Fruit fly (Drosophila melanogaster) whole organism, embryonic: ENCODE measurements around the gene bsk.
A peak's percentile ranks its signal among the peaks of the same experiment; 100 is the strongest.

Experiments used
- Atf6 ChIP-seq: fragments of 200-800 bp; sonication (Bioruptor generic); IDR thresholded peaks from 2 replicates; pipeline ENCODE4 v1.3.6; 2022; ENCODE audit warnings: missing biosample characterization, missing genetic modification characterization
- CG10267 ChIP-seq: fragments of 200-800 bp; sonication (Bioruptor generic); optimal IDR thresholded peaks from 2 replicates; lab custom pipeline; 2018; ENCODE audit warnings: missing biosample characterization, mild to moderate bottlenecking, missing genetic modification characterization, moderate library complexity
- CG11560 ChIP-seq: fragments of 200-800 bp; sonication (Bioruptor generic); IDR thresholded peaks from 3 replicates; pipeline ENCODE4 v1.3.6; 2022; ENCODE audit warnings: missing biosample characterization, missing genetic modification characterization
- CG11695 ChIP-seq: fragments of 200-800 bp; sonication (Bioruptor generic); IDR thresholded peaks from 3 replicates; pipeline ENCODE4 v1.3.6; 2022; ENCODE audit warnings: missing biosample characterization, missing genetic modification characterization
- CG1233 ChIP-seq: fragments of 200-800 bp; sonication (Bioruptor generic); optimal IDR thresholded peaks from 4 replicates; lab custom pipeline; 2018; ENCODE audit warnings: missing biosample characterization, mild to moderate bottlenecking, missing genetic modification characterization
- CG12769 ChIP-seq: fragments of 200-800 bp; sonication (Bioruptor generic); optimal IDR thresholded peaks from 2 replicates; lab custom pipeline; 2019; ENCODE audit warnings: missing biosample characterization, mild to moderate bottlenecking, missing genetic modification characterization, moderate library complexity
- CG1602 ChIP-seq: fragments of 200-800 bp; sonication (Bioruptor generic); optimal IDR thresholded peaks from 3 replicates; lab custom pipeline; 2016; ENCODE audit warnings: missing biosample characterization, missing genetic modification characterization
- CG16779 ChIP-seq: fragments of 200-800 bp; sonication (Bioruptor generic); IDR thresholded peaks from 2 replicates; pipeline ENCODE4 v1.3.6; 2022; ENCODE audit warnings: missing biosample characterization, missing genetic modification characterization
- CG16813 ChIP-seq: fragments of 200-800 bp; sonication (Bioruptor generic); IDR thresholded peaks from 3 replicates; pipeline ENCODE4 v1.3.6; 2022; ENCODE audit warnings: missing biosample characterization, missing genetic modification characterization; ENCODE audit not compliant: partially characterized antibody
- CG17186 ChIP-seq: fragments of 200-800 bp; sonication (Bioruptor generic); optimal IDR thresholded peaks from 3 replicates; lab custom pipeline; 2017; ENCODE audit warnings: missing biosample characterization, missing genetic modification reagents, missing genetic modification characterization
- CG2712 ChIP-seq: fragments of 200-800 bp; optimal IDR thresholded peaks from 3 replicates; lab custom pipeline; 2019; ENCODE audit warnings: missing biosample characterization, mild to moderate bottlenecking, missing genetic modification characterization, moderate library complexity
- CG31388 ChIP-seq: fragments of 200-800 bp; sonication (Bioruptor generic); optimal IDR thresholded peaks from 2 replicates; lab custom pipeline; 2016; ENCODE audit warnings: missing biosample characterization, missing genetic modification characterization
- CG31441 ChIP-seq: fragments of 200-800 bp; sonication (Bioruptor generic); IDR thresholded peaks from 2 replicates; pipeline ENCODE4 v1.3.6; 2022; ENCODE audit warnings: missing biosample characterization, missing genetic modification characterization
- CG3995 ChIP-seq: fragments of 200-800 bp; sonication (Bioruptor generic); optimal IDR thresholded peaks from 3 replicates; lab custom pipeline; 2016; ENCODE audit warnings: missing biosample characterization, missing genetic modification characterization
- CG4282 ChIP-seq: fragments of 200-800 bp; sonication (Bioruptor generic); optimal IDR thresholded peaks from 2 replicates; lab custom pipeline; 2016; ENCODE audit warnings: missing biosample characterization, missing genetic modification characterization
- CG4328 ChIP-seq: fragments of 200-800 bp; sonication (Bioruptor generic); optimal IDR thresholded peaks from 3 replicates; lab custom pipeline; 2017; ENCODE audit warnings: missing biosample characterization, missing genetic modification reagents, missing genetic modification characterization
- CG6254 ChIP-seq: fragments of 200-800 bp; sonication (Bioruptor generic); optimal IDR thresholded peaks from 3 replicates; lab custom pipeline; 2017; ENCODE audit warnings: mild to moderate bottlenecking, missing biosample characterization, missing genetic modification reagents, missing genetic modification characterization
- CG6854 ChIP-seq: fragments of 200-800 bp; sonication (Bioruptor generic); optimal IDR thresholded peaks from 3 replicates; lab custom pipeline; 2017; ENCODE audit warnings: missing biosample characterization, mild to moderate bottlenecking, missing genetic modification characterization
- CG7987 ChIP-seq: fragments of 200-800 bp; sonication (Bioruptor generic); optimal IDR thresholded peaks from 2 replicates; lab custom pipeline; 2018; ENCODE audit warnings: missing biosample characterization, mild to moderate bottlenecking, missing genetic modification characterization, moderate library complexity
- CG8765 ChIP-seq: fragments of 200-800 bp; sonication (Bioruptor generic); IDR thresholded peaks from 2 replicates; pipeline ENCODE4 v1.3.6; 2022; ENCODE audit warnings: missing biosample characterization, missing genetic modification characterization
- Dp ChIP-seq: fragments of 200-800 bp; sonication (Bioruptor generic); optimal IDR thresholded peaks from 2 replicates; lab custom pipeline; 2018; ENCODE audit warnings: missing biosample characterization, mild to moderate bottlenecking, missing genetic modification characterization, moderate library complexity
- HLH3B ChIP-seq: fragments of 200-800 bp; sonication (Bioruptor generic); IDR thresholded peaks from 2 replicates; pipeline ENCODE4 v1.3.6; 2022; ENCODE audit warnings: missing biosample characterization, missing genetic modification characterization
- HLH4C ChIP-seq: fragments of 200-800 bp; sonication (Bioruptor generic); IDR thresholded peaks from 3 replicates; pipeline ENCODE4 v1.3.6; 2022; ENCODE audit warnings: missing biosample characterization, missing genetic modification characterization; ENCODE audit not compliant: partially characterized antibody
- Hr78 ChIP-seq, 2 experiments: fragments of 200-800 bp in 1 of 2; fragments of >200 bp in 1 of 2; sonication (Bioruptor generic) in 1 of 2; optimal IDR thresholded peaks; 2 replicates each; lab custom pipeline; 2017 to 2019; ENCODE audit warnings: missing biosample characterization in 2 of 2, missing genetic modification characterization in 2 of 2, mild to moderate bottlenecking in 1 of 2, moderate library complexity in 1 of 2
- NK7.1 ChIP-seq: fragments of 200-800 bp; sonication (Bioruptor generic); optimal IDR thresholded peaks from 3 replicates; lab custom pipeline; 2016; ENCODE audit warnings: missing biosample characterization, missing genetic modification characterization
- Nf-YB ChIP-seq: fragments of 200-800 bp; sonication (Bioruptor generic); optimal IDR thresholded peaks from 3 replicates; lab custom pipeline; 2019; ENCODE audit warnings: missing biosample characterization, mild to moderate bottlenecking, missing genetic modification characterization, moderate library complexity
- NfI ChIP-seq: fragments of 200-800 bp; sonication (Bioruptor generic); optimal IDR thresholded peaks from 3 replicates; lab custom pipeline; 2018; ENCODE audit warnings: missing biosample characterization, mild to moderate bottlenecking, missing genetic modification characterization, moderate library complexity
- ato ChIP-seq: fragments of 200-800 bp; sonication (Bioruptor generic); IDR thresholded peaks from 2 replicates; pipeline ENCODE4 v1.3.6; 2022; ENCODE audit warnings: missing biosample characterization, missing genetic modification characterization; ENCODE audit not compliant: partially characterized antibody
- bigmax ChIP-seq: fragments of 200-800 bp; sonication (Bioruptor generic); optimal IDR thresholded peaks from 2 replicates; lab custom pipeline; 2018; ENCODE audit warnings: missing biosample characterization, mild to moderate bottlenecking, missing genetic modification characterization
- bowl ChIP-seq: fragments of 200-800 bp; sonication (Bioruptor generic); IDR thresholded peaks from 2 replicates; pipeline ENCODE4 v1.3.6; 2022; ENCODE audit warnings: missing biosample characterization, missing genetic modification characterization
- btn ChIP-seq: fragments of 200-800 bp; sonication (Bioruptor generic); optimal IDR thresholded peaks from 2 replicates; lab custom pipeline; 2016; ENCODE audit warnings: missing biosample characterization, missing genetic modification characterization
- crp ChIP-seq, 2 experiments: fragments of 200-800 bp; sonication (Bioruptor generic); optimal IDR thresholded peaks; 2 replicates in 1 of 2; 3 replicates in 1 of 2; lab custom pipeline; 2017; ENCODE audit warnings: missing biosample characterization in 2 of 2, missing genetic modification characterization in 2 of 2, mild to moderate bottlenecking in 1 of 2, moderate library complexity in 1 of 2
- danr ChIP-seq: fragments of 200-800 bp; sonication (Bioruptor generic); IDR thresholded peaks from 2 replicates; pipeline ENCODE4 v1.3.6; 2022; ENCODE audit warnings: missing biosample characterization, missing genetic modification characterization
- esg ChIP-seq: fragments of 200-800 bp; sonication (Bioruptor generic); conservative IDR thresholded peaks from 2 replicates; pipeline ENCODE4 v1.3.6; 2022; ENCODE audit warnings: missing biosample characterization, missing genetic modification characterization
- fd64A ChIP-seq: fragments of 200-800 bp; sonication (Bioruptor generic); optimal IDR thresholded peaks from 3 replicates; lab custom pipeline; 2018; ENCODE audit warnings: missing biosample characterization, mild to moderate bottlenecking, missing genetic modification characterization
- gsb ChIP-seq: fragments of 200-800 bp; sonication (Bioruptor generic); IDR thresholded peaks from 2 replicates; pipeline ENCODE4 v1.3.6; 2022; ENCODE audit warnings: missing biosample characterization, missing genetic modification characterization
- ham ChIP-seq: fragments of 200-800 bp; sonication (Bioruptor generic); IDR thresholded peaks from 2 replicates; pipeline ENCODE4 v1.3.6; 2022; ENCODE audit warnings: missing biosample characterization, missing genetic modification characterization
- hth ChIP-seq: fragments of >200 bp; optimal IDR thresholded peaks from 2 replicates; lab custom pipeline; 2017; ENCODE audit warnings: inconsistent platforms
- kay ChIP-seq: fragments of 200-800 bp; sonication (Bioruptor generic); optimal IDR thresholded peaks from 2 replicates; lab custom pipeline; 2016; ENCODE audit warnings: missing biosample characterization, missing genetic modification characterization
- nau ChIP-seq: fragments of 200-800 bp; sonication (Bioruptor generic); optimal IDR thresholded peaks from 3 replicates; lab custom pipeline; 2017; ENCODE audit warnings: missing biosample characterization, mild to moderate bottlenecking, missing genetic modification characterization, missing genetic modification reagents
- odd ChIP-seq: fragments of 200-800 bp; sonication (Bioruptor generic); optimal IDR thresholded peaks from 2 replicates; lab custom pipeline; 2017; ENCODE audit warnings: missing biosample characterization, mild to moderate bottlenecking, missing genetic modification characterization
- onecut ChIP-seq: fragments of 200-800 bp; sonication (Bioruptor generic); IDR thresholded peaks from 2 replicates; pipeline ENCODE4 v1.3.6; 2022; ENCODE audit warnings: missing biosample characterization, missing genetic modification characterization
- otp ChIP-seq: fragments of 200-800 bp; sonication (Bioruptor generic); IDR thresholded peaks from 3 replicates; pipeline ENCODE4, ENCODE4 v1.3.6; 2022; ENCODE audit warnings: missing biosample characterization, missing genetic modification characterization
- pita ChIP-seq: fragments of 200-800 bp; sonication (Bioruptor generic); optimal IDR thresholded peaks from 2 replicates; lab custom pipeline; 2017; ENCODE audit warnings: missing biosample characterization, mild to moderate bottlenecking, missing genetic modification characterization
- psq ChIP-seq: fragments of 200-800 bp; sonication (Bioruptor generic); optimal IDR thresholded peaks from 2 replicates; lab custom pipeline; 2017; ENCODE audit warnings: missing biosample characterization, missing genetic modification characterization
- sug ChIP-seq: fragments of 200-800 bp; optimal IDR thresholded peaks from 2 replicates; lab custom pipeline; 2019; ENCODE audit warnings: missing biosample characterization, mild to moderate bottlenecking, missing genetic modification characterization, moderate library complexity
- tna ChIP-seq: fragments of 200-800 bp; sonication (Bioruptor generic); IDR thresholded peaks from 2 replicates; pipeline ENCODE4 v1.3.6; 2022; ENCODE audit warnings: missing biosample characterization, missing genetic modification characterization; ENCODE audit not compliant: partially characterized antibody
- zfh1 ChIP-seq: fragments of 200-800 bp; sonication (Bioruptor generic); IDR thresholded peaks from 3 replicates; pipeline ENCODE4 v1.3.6; 2022; ENCODE audit warnings: missing biosample characterization, missing genetic modification characterization
- zfh2 ChIP-seq: fragments of 200-800 bp; sonication (Bioruptor generic); optimal IDR thresholded peaks from 2 replicates; lab custom pipeline; 2016; ENCODE audit warnings: missing biosample characterization, missing genetic modification characterization

Gene bsk

dm6 chr2L:10260750-10261493 lies 10.6 kb upstream of the bsk start, which contains the start of gene Pten (continued):
- TF ChIP-seq bigmax (no peak), CG10267 (tag; lab: Kevin White, UChicago) (peak; percentile 76), onecut (GFP tag; lab: Robert Waterston, UW) (no peak; the same call in 1 of the 2 replicates), CG1233 (GFP tag; lab: Kevin White, UChicago) (peak; percentile 68), CG8765 (GFP tag; lab: Robert Waterston, UW) (no peak), pita (GFP tag; lab: Kevin White, UChicago) (no peak), kay (GFP tag; lab: Kevin White, UChicago) (peak; percentile 61), CG17186 (GFP tag; lab: Kevin White, UChicago) (peak; percentile 44), bowl (GFP tag; lab: Robert Waterston, UW) (no peak), CG31388 (no peak), NfI (GFP tag; lab: Kevin White, UChicago) (peak; percentile 64), CG6254 (GFP tag; lab: Kevin White, UChicago) (peak; percentile 100), tna (GFP tag; lab: Robert Waterston, UW) (peak; percentile 88), CG16779 (no peak), btn (GFP tag; lab: Kevin White, UChicago) (peak; percentile 23), ham (no peak), esg (0 out of 2 replicates have a peak, but pooled peaks have one; percentile 50), CG11560 (tag; lab: Robert Waterston, UW) (peak; percentile 92; the same call in 2 of the 3 replicates), nau (GFP tag; lab: Kevin White, UChicago) (no peak), psq (peak; percentile 33), fd64A (GFP tag; lab: Kevin White, UChicago) (no peak), CG3995 (GFP tag; lab: Kevin White, UChicago) (peak; percentile 5), sug (tag; lab: Kevin White, UChicago) (peak; percentile 57), CG12769 (no peak), CG4282 (GFP tag; lab: Kevin White, UChicago) (no peak), hth (no peak), CG7987 (GFP tag; lab: Kevin White, UChicago) (no peak), HLH3B (no peak), HLH4C (GFP tag; lab: Robert Waterston, UW) (peak; percentile 94), danr (GFP tag; lab: Robert Waterston, UW) (no peak), CG2712 (tag; lab: Kevin White, UChicago) (peak; percentile 83), Dp (GFP tag; lab: Kevin White, UChicago) (peak; percentile 28), CG31441 (no peak), crp (GFP tag; optimal IDR thresholded peaks at IDR 0.05; lab: Kevin White, UChicago) (peak in 1 of 2 experiments; percentile 15), otp (GFP tag; lab: Robert Waterston, UW) (no peak; the same call in 2 of the 3 replicates), CG6854 (peak; percentile 5), Nf-YB (GFP tag; lab: Kevin White, UChicago) (no peak), CG1602 (GFP tag; lab: Kevin White, UChicago) (peak; percentile 64), ato (GFP tag; lab: Robert Waterston, UW) (peak; percentile 87), NK7.1 (peak; percentile 39), gsb (GFP tag; lab: Robert Waterston, UW) (no peak), zfh1 (GFP tag; lab: Robert Waterston, UW) (peak; percentile 58; the same call in 2 of the 3 replicates), zfh2 (GFP tag; lab: Kevin White, UChicago) (peak; percentile 43), odd (GFP tag; lab: Kevin White, UChicago) (no peak), CG4328 (GFP tag; lab: Kevin White, UChicago) (peak; percentile 45), CG11695 (GFP tag; lab: Robert Waterston, UW) (peak; percentile 73; the same call in 1 of the 3 replicates), Hr78 (GFP tag; optimal IDR thresholded peaks at IDR 0.05; lab: Kevin White, UChicago) (no peak), Atf6 (GFP tag; lab: Robert Waterston, UW) (peak; percentile 70), CG16813 (GFP tag; lab: Robert Waterston, UW) (peak; percentile 92)
